Worm (Caenorhabditis elegans) whole organism, L3 larva: ENCODE data around the gene C52G5.3.

ENCODE experiments used
- R02D3.7 ChIP-seq: fragments of 150-350 bp; optimal IDR thresholded peaks from 2 replicates; lab custom pipeline; 2014; ENCODE audit warnings: missing biosample characterization, missing genetic modification characterization
- ZK546.5 ChIP-seq: sonication (generic microtip); optimal IDR thresholded peaks from 2 replicates; lab custom pipeline; 2017; ENCODE audit warnings: missing biosample characterization, missing genetic modification characterization
- aly-2 ChIP-seq: fragments of 150-350 bp; optimal IDR thresholded peaks from 2 replicates; lab custom pipeline; 2014; ENCODE audit warnings: missing biosample characterization, missing genetic modification characterization
- ceh-16 ChIP-seq: sonication (generic microtip); optimal IDR thresholded peaks from 2 replicates; lab custom pipeline; 2017; ENCODE audit warnings: missing biosample characterization, missing genetic modification characterization
- ceh-28 ChIP-seq: fragments of 150-350 bp; optimal IDR thresholded peaks from 2 replicates; lab custom pipeline; 2014; ENCODE audit warnings: missing biosample characterization, missing genetic modification reagents, missing genetic modification characterization
- ceh-82 ChIP-seq: fragments of 150-350 bp; optimal IDR thresholded peaks from 2 replicates; lab custom pipeline; 2014; ENCODE audit warnings: missing biosample characterization, missing genetic modification characterization
- ceh-9 ChIP-seq: sonication (generic microtip); optimal IDR thresholded peaks from 2 replicates; lab custom pipeline; 2018; ENCODE audit warnings: missing biosample characterization, missing genetic modification characterization
- daf-12 ChIP-seq: fragments of 150-350 bp; optimal IDR thresholded peaks from 2 replicates; lab custom pipeline; 2014; ENCODE audit warnings: missing biosample characterization, missing genetic modification reagents, missing genetic modification characterization
- egl-27 ChIP-seq: sonication (generic microtip); optimal IDR thresholded peaks from 4 replicates; lab custom pipeline; 2017; ENCODE audit warnings: missing biosample characterization, missing genetic modification reagents, missing genetic modification characterization
- egl-5 ChIP-seq: fragments of 150-350 bp; optimal IDR thresholded peaks from 2 replicates; lab custom pipeline; 2017; ENCODE audit warnings: missing biosample characterization, missing genetic modification reagents, missing genetic modification characterization, inconsistent platforms
- elt-1 ChIP-seq: fragments of 150-350 bp; optimal IDR thresholded peaks from 2 replicates; lab custom pipeline; 2014; ENCODE audit warnings: missing biosample characterization, missing genetic modification characterization
- elt-2 ChIP-seq: sonication (generic microtip); optimal IDR thresholded peaks from 2 replicates; lab custom pipeline; 2016; ENCODE audit warnings: missing genetic modification reagents, mild to moderate bottlenecking, missing genetic modification characterization, missing compliant biosample characterization
- elt-3 ChIP-seq, 3 experiments: fragments of 150-350 bp in 1 of 3; sonication (generic microtip) in 2 of 3; optimal IDR thresholded peaks; 2 replicates in 2 of 3; 4 replicates in 1 of 3; lab custom pipeline; 2014 to 2017; ENCODE audit warnings: missing biosample characterization in 3 of 3, missing genetic modification characterization in 3 of 3
- eor-1 ChIP-seq, 2 experiments: fragments of 150-350 bp; optimal IDR thresholded peaks; 2 replicates each; lab custom pipeline; 2014 to 2018; ENCODE audit warnings: missing biosample characterization in 2 of 2, missing genetic modification characterization in 2 of 2
- fkh-10 ChIP-seq: sonication (generic microtip); optimal IDR thresholded peaks from 2 replicates; lab custom pipeline; 2017; ENCODE audit warnings: missing biosample characterization, missing genetic modification reagents, missing genetic modification characterization
- fkh-2 ChIP-seq: fragments of 150-350 bp; optimal IDR thresholded peaks from 2 replicates; lab custom pipeline; 2014; ENCODE audit warnings: missing biosample characterization, missing genetic modification reagents, missing genetic modification characterization
- fos-1 ChIP-seq: fragments of 150-350 bp; optimal IDR thresholded peaks from 2 replicates; lab custom pipeline; 2014; ENCODE audit warnings: missing biosample characterization, missing genetic modification characterization
- hmg-11 ChIP-seq: sonication (generic microtip); optimal IDR thresholded peaks from 2 replicates; lab custom pipeline; 2016; ENCODE audit warnings: missing genetic modification characterization, missing compliant biosample characterization
- jun-1 ChIP-seq: fragments of 150-350 bp; optimal IDR thresholded peaks from 2 replicates; lab custom pipeline; 2014; ENCODE audit warnings: missing biosample characterization, missing genetic modification reagents, missing genetic modification characterization
- lin-15B ChIP-seq: fragments of 150-350 bp; optimal IDR thresholded peaks from 2 replicates; lab custom pipeline; 2014; ENCODE audit warnings: missing biosample characterization, missing genetic modification characterization
- lin-39 ChIP-seq: fragments of 150-350 bp; optimal IDR thresholded peaks from 2 replicates; lab custom pipeline; 2018; ENCODE audit warnings: missing biosample characterization, missing genetic modification reagents, missing genetic modification characterization
- lsy-12 ChIP-seq: sonication (generic microtip); optimal IDR thresholded peaks from 2 replicates; lab custom pipeline; 2016; ENCODE audit warnings: mild to moderate bottlenecking, missing genetic modification characterization, missing compliant biosample characterization
- nfya-1 ChIP-seq: sonication (generic microtip); optimal IDR thresholded peaks from 2 replicates; lab custom pipeline; 2017; ENCODE audit warnings: missing genetic modification characterization, mild to moderate bottlenecking, missing compliant biosample characterization, antibody characterized with exemption, moderate library complexity; ENCODE audit not compliant: insufficient read depth
- nhr-11 ChIP-seq: fragments of 150-350 bp; optimal IDR thresholded peaks from 2 replicates; lab custom pipeline; 2014; ENCODE audit warnings: missing biosample characterization, missing genetic modification characterization
- nhr-12 ChIP-seq: fragments of 150-350 bp; optimal IDR thresholded peaks from 2 replicates; lab custom pipeline; 2014; ENCODE audit warnings: missing biosample characterization, missing genetic modification characterization
- nhr-23 ChIP-seq: fragments of 150-350 bp; optimal IDR thresholded peaks from 2 replicates; lab custom pipeline; 2014; ENCODE audit warnings: missing biosample characterization, missing genetic modification reagents, missing genetic modification characterization
- nhr-237 ChIP-seq: fragments of 150-350 bp; optimal IDR thresholded peaks from 2 replicates; lab custom pipeline; 2014; ENCODE audit warnings: missing biosample characterization, missing genetic modification characterization
- nhr-28 ChIP-seq: fragments of 150-350 bp; optimal IDR thresholded peaks from 2 replicates; lab custom pipeline; 2014; ENCODE audit warnings: missing biosample characterization, missing genetic modification characterization
- nhr-43 ChIP-seq: sonication (generic microtip); optimal IDR thresholded peaks from 2 replicates; lab custom pipeline; 2016; ENCODE audit warnings: mild to moderate bottlenecking, missing genetic modification characterization, missing compliant biosample characterization; ENCODE audit not compliant: poor library complexity, severe bottlenecking
- nhr-67 ChIP-seq: fragments of 150-350 bp; optimal IDR thresholded peaks from 2 replicates; lab custom pipeline; 2014; ENCODE audit warnings: missing biosample characterization, missing genetic modification characterization
- nhr-76 ChIP-seq: fragments of 150-350 bp; sonication (generic microtip); optimal IDR thresholded peaks from 5 replicates; lab custom pipeline; 2014; ENCODE audit warnings: missing biosample characterization, missing genetic modification characterization
- nhr-77 ChIP-seq: fragments of 150-350 bp; optimal IDR thresholded peaks from 2 replicates; lab custom pipeline; 2014; ENCODE audit warnings: missing biosample characterization, missing genetic modification characterization
- pha-4 ChIP-seq: fragments of 150-350 bp; optimal IDR thresholded peaks from 2 replicates; lab custom pipeline; 2014; ENCODE audit warnings: missing biosample characterization, missing genetic modification reagents, missing genetic modification characterization
- sea-2 ChIP-seq: fragments of 150-350 bp; sonication (generic microtip); optimal IDR thresholded peaks from 4 replicates; lab custom pipeline; 2014; ENCODE audit warnings: missing biosample characterization, missing genetic modification reagents, missing genetic modification characterization
- snpc-4 ChIP-seq: fragments of 150-350 bp; optimal IDR thresholded peaks from 2 replicates; lab custom pipeline; 2014; ENCODE audit warnings: missing biosample characterization, missing genetic modification characterization
- tbx-2 ChIP-seq: sonication (generic microtip); optimal IDR thresholded peaks from 2 replicates; lab custom pipeline; 2016; ENCODE audit warnings: mild to moderate bottlenecking, missing genetic modification characterization, missing compliant biosample characterization
- unc-62 ChIP-seq: fragments of 150-350 bp; sonication (generic microtip); optimal IDR thresholded peaks from 4 replicates; lab custom pipeline; 2014; ENCODE audit warnings: missing biosample characterization, missing genetic modification reagents, missing genetic modification characterization
- zag-1 ChIP-seq: fragments of 150-350 bp; optimal IDR thresholded peaks from 2 replicates; lab custom pipeline; 2014; ENCODE audit warnings: missing biosample characterization, missing genetic modification characterization
- ztf-11 ChIP-seq: fragments of 150-350 bp; optimal IDR thresholded peaks from 2 replicates; lab custom pipeline; 2014; ENCODE audit warnings: missing biosample characterization, missing genetic modification characterization
- ztf-4 ChIP-seq: fragments of 150-350 bp; optimal IDR thresholded peaks from 2 replicates; lab custom pipeline; 2014; ENCODE audit warnings: missing biosample characterization, missing genetic modification characterization

Gene C52G5.3

DNA sequence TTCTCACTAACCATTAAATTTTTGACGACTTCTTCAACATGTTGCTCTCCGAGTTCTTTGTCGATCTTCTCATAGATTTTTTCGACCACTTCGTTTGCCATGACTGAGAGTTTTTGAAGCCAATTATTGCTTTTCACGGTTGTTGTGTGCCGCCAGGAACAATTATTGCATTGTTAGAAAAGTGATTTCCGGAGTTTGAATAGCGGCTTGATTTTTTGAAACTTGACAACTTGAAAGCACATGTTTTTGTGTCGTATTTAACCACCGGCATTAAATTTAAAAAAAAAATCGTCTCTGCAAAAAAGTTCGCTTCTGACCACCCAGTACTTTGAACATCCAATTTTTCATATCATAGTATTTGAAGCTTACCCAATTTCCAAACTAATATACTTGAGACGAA is at the start of gene C52G5.3:
Gene C52G5.3 (minus strand): TSS at position 101 of the 400 bp plus-strand sequence.
- TF ChIP-seq elt-2 (tag; lab: Kevin White, UChicago) (no peak), fkh-2 (tag; lab: Kevin White, UChicago) (no peak), nhr-28 (tag; lab: Kevin White, UChicago) (no peak), nhr-11 (tag; lab: Kevin White, UChicago) (no peak), ztf-11 (tag; lab: Kevin White, UChicago) (no peak)

ce11 chrX:12889837-12890449 is 44.0 kb upstream of the C52G5.3 start:
- TF ChIP-seq lin-39, result peak; percentile 51
- TF ChIP-seq unc-62 (GFP tag; lab: Kevin White, UChicago), result peak; percentile 26
- TF ChIP-seq ceh-28 (tag; lab: Kevin White, UChicago), result peak; percentile 35
- peak; percentile 38 for TF ChIP-seq elt-2 (tag; lab: Kevin White, UChicago)
- no peak for TF ChIP-seq sea-2 (GFP tag; lab: Kevin White, UChicago)
- peak; percentile 37 for TF ChIP-seq R02D3.7 (tag; lab: Kevin White, UChicago)
- TF ChIP-seq nfya-1 (tag; lab: Kevin White, UChicago), result peak; percentile 46
- TF ChIP-seq jun-1 (tag; lab: Kevin White, UChicago), result peak; percentile 0
- no peak for TF ChIP-seq egl-27 (tag; lab: Kevin White, UChicago)
- TF ChIP-seq lsy-12 (tag; lab: Kevin White, UChicago), result peak; percentile 72
- peak; percentile 70 for TF ChIP-seq hmg-11
- peak; percentile 57 for TF ChIP-seq pha-4
- TF ChIP-seq nhr-76, result no peak
- TF ChIP-seq tbx-2 (tag; lab: Kevin White, UChicago), result peak; percentile 63
- peak; percentile 28 for TF ChIP-seq snpc-4
- peak; percentile 66 for TF ChIP-seq egl-5 (tag; lab: Kevin White, UChicago)
- TF ChIP-seq zag-1 (tag; lab: Kevin White, UChicago), result peak; percentile 44
- TF ChIP-seq nhr-23, result peak; percentile 35
- TF ChIP-seq ztf-4 (tag; lab: Kevin White, UChicago), result peak; percentile 8
- TF ChIP-seq nhr-28 (tag; lab: Kevin White, UChicago), result no peak
- TF ChIP-seq ceh-9 (tag; lab: Kevin White, UChicago), result no peak
- no peak for TF ChIP-seq nhr-67 (tag; lab: Kevin White, UChicago)
- peak; percentile 24 for TF ChIP-seq lin-15B
- TF ChIP-seq nhr-43 (tag; lab: Kevin White, UChicago), result peak; percentile 77
- TF ChIP-seq ceh-16 (tag; lab: Kevin White, UChicago), result no peak
- TF ChIP-seq ceh-82 (tag; lab: Kevin White, UChicago), result peak; percentile 60
- no peak for TF ChIP-seq aly-2 (tag; lab: Kevin White, UChicago)
- no peak for TF ChIP-seq ZK546.5
- peak; percentile 0 for TF ChIP-seq nhr-11 (tag; lab: Kevin White, UChicago)

- no peak for TF ChIP-seq nhr-237 (tag; lab: Kevin White, UChicago)
- no peak for TF ChIP-seq eor-1 (tag; optimal IDR thresholded peaks at IDR 0.05; lab: Kevin White, UChicago)
- TF ChIP-seq ceh-82 (tag; lab: Kevin White, UChicago), result no peak
- no peak for TF ChIP-seq lin-39
- TF ChIP-seq nhr-28 (tag; lab: Kevin White, UChicago), result no peak
- TF ChIP-seq egl-5 (tag; lab: Kevin White, UChicago), result no peak
Observed at ce11 chrX:12884873-12885272, 38.9 kb upstream of the C52G5.3 start, which contains the start of gene gpc-1. gpc-1 (minus strand) TSS chrX:12884989.

DNA sequence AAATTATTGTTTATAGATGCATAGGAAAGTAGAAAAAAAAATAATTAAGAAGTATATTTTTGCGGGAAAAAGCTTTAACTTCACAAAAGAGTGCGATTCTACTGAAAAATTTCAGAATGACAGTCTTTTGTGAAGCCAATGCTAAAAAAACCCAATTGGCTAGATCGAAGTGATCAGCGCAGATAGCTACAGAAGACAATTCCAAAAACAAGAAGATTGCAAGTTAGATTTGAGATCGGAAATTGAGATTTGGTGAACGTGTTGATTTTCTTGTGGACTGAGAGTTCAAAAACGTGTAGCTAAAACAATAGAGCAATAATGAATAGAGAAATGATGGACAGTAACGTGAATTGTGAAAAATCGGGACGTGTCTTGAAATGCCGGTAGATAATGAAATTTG is 35.2 kb upstream of the C52G5.3 start:
- peak; percentile 94 for TF ChIP-seq elt-1 (tag; lab: Kevin White, UChicago)
- no peak for TF ChIP-seq ztf-4 (tag; lab: Kevin White, UChicago)

ce11 chrX:12877930-12878329 is 32.0 kb upstream of the C52G5.3 start:
- no peak for TF ChIP-seq ZK546.5
- TF ChIP-seq nhr-237 (tag; lab: Kevin White, UChicago), result no peak
- no peak for TF ChIP-seq nhr-67 (tag; lab: Kevin White, UChicago)
- TF ChIP-seq jun-1 (tag; lab: Kevin White, UChicago), result no peak
- TF ChIP-seq nfya-1 (tag; lab: Kevin White, UChicago), result no peak
- peak; percentile 39 for TF ChIP-seq nhr-23
- no peak for TF ChIP-seq lin-15B
- TF ChIP-seq nhr-76, result no peak
- TF ChIP-seq ceh-16 (tag; lab: Kevin White, UChicago), result no peak
- TF ChIP-seq ceh-28 (tag; lab: Kevin White, UChicago), result no peak
- TF ChIP-seq nhr-77 (tag; lab: Kevin White, UChicago), result no peak
- TF ChIP-seq nhr-43 (tag; lab: Kevin White, UChicago), result no peak
- no peak for TF ChIP-seq pha-4
- TF ChIP-seq fos-1, result no peak
- no peak for TF ChIP-seq aly-2 (tag; lab: Kevin White, UChicago)
- no peak for TF ChIP-seq fkh-10
- TF ChIP-seq hmg-11, result no peak
- TF ChIP-seq unc-62 (GFP tag; lab: Kevin White, UChicago), result no peak
- TF ChIP-seq eor-1 (tag; optimal IDR thresholded peaks at IDR 0.05; lab: Kevin White, UChicago), result no peak
- no peak for TF ChIP-seq nhr-12
- TF ChIP-seq ceh-82 (tag; lab: Kevin White, UChicago), result no peak
- TF ChIP-seq egl-27 (tag; lab: Kevin White, UChicago), result peak; percentile 18
- no peak for TF ChIP-seq fkh-2 (tag; lab: Kevin White, UChicago)
- TF ChIP-seq elt-3 (tag; optimal IDR thresholded peaks at IDR 0.05; lab: Kevin White, UChicago), result no peak
- no peak for TF ChIP-seq daf-12 (tag; lab: Kevin White, UChicago)
- peak; percentile 26 for TF ChIP-seq elt-2 (tag; lab: Kevin White, UChicago)
- peak; percentile 13 for TF ChIP-seq nhr-11 (tag; lab: Kevin White, UChicago)
- TF ChIP-seq R02D3.7 (tag; lab: Kevin White, UChicago), result no peak
